Worm (Caenorhabditis elegans): Measurements from ENCODE around the gene alp-1.

alp-1 gene

ce11 chrIV:8840161-8840765 is 12.0 kb upstream of the alp-1 start, which contains the start of the genes T28C6.11 and T11B7.1:
Gene T28C6.11 (minus strand): TSS chrIV:8840261.
Gene T11B7.1 (plus strand): TSS chrIV:8840715.
- no peak for TF ChIP-seq hnd-1 (tag; optimal IDR thresholded peaks at IDR 0.05)
- TF ChIP-seq flt-1 (GFP tag; IDR thresholded peaks at IDR 0.05): no peak
- no peak for TF ChIP-seq F13C5.2 (tag; optimal IDR thresholded peaks at IDR 0.05)
- TF ChIP-seq ceh-36 (tag; optimal IDR thresholded peaks at IDR 0.05): no peak
- TF ChIP-seq hmg-4 (GFP tag; optimal IDR thresholded peaks at IDR 0.05): no peak
- no peak for TF ChIP-seq hmbx-1 (tag; optimal IDR thresholded peaks at IDR 0.05)
- TF ChIP-seq tbx-11 (GFP tag; IDR thresholded peaks at IDR 0.05): no peak
- TF ChIP-seq ama-1 (optimal IDR thresholded peaks at IDR 0.05): no peak
- no peak for TF ChIP-seq aly-1 (tag; optimal IDR thresholded peaks at IDR 0.05)
- no peak for TF ChIP-seq ceh-13 (GFP tag; optimal IDR thresholded peaks at IDR 0.05)
- TF ChIP-seq scrt-1 (GFP tag; IDR thresholded peaks at IDR 0.05): no peak
- TF ChIP-seq pes-1 (GFP tag; IDR thresholded peaks at IDR 0.05): no peak

- no peak for TF ChIP-seq ets-7 (tag; optimal IDR thresholded peaks at IDR 0.05)
- TF ChIP-seq ama-1 (optimal IDR thresholded peaks at IDR 0.05): no peak
- no peak for TF ChIP-seq flt-1 (GFP tag; IDR thresholded peaks at IDR 0.05)
- no peak for TF ChIP-seq B0310.2 (tag; optimal IDR thresholded peaks at IDR 0.05)
- no peak for TF ChIP-seq hmbx-1 (tag; optimal IDR thresholded peaks at IDR 0.05)
These were observed 7.8 kb upstream of the alp-1 start, which contains the start of gene T11B7.2 for ce11 chrIV:8844457-8844856. Gene T11B7.2 (minus strand): TSS chrIV:8844557.

- no peak for TF ChIP-seq aly-1 (tag; optimal IDR thresholded peaks at IDR 0.05)
- no peak for TF ChIP-seq pes-1 (GFP tag; IDR thresholded peaks at IDR 0.05)
- TF ChIP-seq sea-1 (GFP tag; conservative IDR thresholded peaks at IDR 0.05): no peak
- TF ChIP-seq tbx-11 (GFP tag; IDR thresholded peaks at IDR 0.05): no peak
- TF ChIP-seq ets-7 (tag; optimal IDR thresholded peaks at IDR 0.05): no peak
These were observed 6.4 kb upstream of the alp-1 start for ce11 chrIV:8845922-8846321.

- no peak for TF ChIP-seq ceh-36 (tag; optimal IDR thresholded peaks at IDR 0.05)
- no peak for TF ChIP-seq tra-4 (tag; optimal IDR thresholded peaks at IDR 0.05)
- TF ChIP-seq hmg-4 (GFP tag; optimal IDR thresholded peaks at IDR 0.05): no peak
- no peak for TF ChIP-seq F13C5.2 (tag; optimal IDR thresholded peaks at IDR 0.05)
- TF ChIP-seq sea-1 (GFP tag; conservative IDR thresholded peaks at IDR 0.05): no peak
- no peak for TF ChIP-seq flt-1 (GFP tag; IDR thresholded peaks at IDR 0.05)
- TF ChIP-seq hnd-1 (tag; optimal IDR thresholded peaks at IDR 0.05): no peak
- no peak for TF ChIP-seq B0310.2 (tag; optimal IDR thresholded peaks at IDR 0.05)
- TF ChIP-seq scrt-1 (GFP tag; IDR thresholded peaks at IDR 0.05): no peak
- TF ChIP-seq tbx-11 (GFP tag; IDR thresholded peaks at IDR 0.05): no peak
- no peak for TF ChIP-seq pes-1 (GFP tag; IDR thresholded peaks at IDR 0.05)
- TF ChIP-seq aly-1 (tag; optimal IDR thresholded peaks at IDR 0.05): no peak
- TF ChIP-seq ama-1 (optimal IDR thresholded peaks at IDR 0.05): no peak
- no peak for TF ChIP-seq tbx-37 (GFP tag; conservative IDR thresholded peaks at IDR 0.05)
These were observed 4.4 kb upstream of the alp-1 start, which contains the start of gene col-118 for ce11 chrIV:8847918-8848317. Gene col-118 (plus strand): TSS chrIV:8848218.

ce11 chrIV:8848983-8849382 is 3.3 kb upstream of the alp-1 start:
- TF ChIP-seq sea-1 (GFP tag; conservative IDR thresholded peaks at IDR 0.05): no peak
- TF ChIP-seq ceh-13 (GFP tag; optimal IDR thresholded peaks at IDR 0.05): no peak
- TF ChIP-seq flt-1 (GFP tag; IDR thresholded peaks at IDR 0.05): no peak
- TF ChIP-seq F13C5.2 (tag; optimal IDR thresholded peaks at IDR 0.05): no peak
- TF ChIP-seq hmbx-1 (tag; optimal IDR thresholded peaks at IDR 0.05): no peak
- TF ChIP-seq ama-1 (optimal IDR thresholded peaks at IDR 0.05): no peak
- TF ChIP-seq pes-1 (GFP tag; IDR thresholded peaks at IDR 0.05): no peak
- no peak for TF ChIP-seq ets-7 (tag; optimal IDR thresholded peaks at IDR 0.05)
- TF ChIP-seq tra-4 (tag; optimal IDR thresholded peaks at IDR 0.05): no peak
- TF ChIP-seq aly-1 (tag; optimal IDR thresholded peaks at IDR 0.05): no peak

ce11 chrIV:8850807-8851206 is 1.5 kb upstream of the alp-1 start:
- no peak for TF ChIP-seq tbx-37 (GFP tag; conservative IDR thresholded peaks at IDR 0.05)
- no peak for TF ChIP-seq F13C5.2 (tag; optimal IDR thresholded peaks at IDR 0.05)
- TF ChIP-seq aly-1 (tag; optimal IDR thresholded peaks at IDR 0.05): peak; percentile 48

- TF ChIP-seq tbx-37 (GFP tag; conservative IDR thresholded peaks at IDR 0.05) (no peak), hmbx-1 (tag; optimal IDR thresholded peaks at IDR 0.05) (no peak), sea-1 (GFP tag; conservative IDR thresholded peaks at IDR 0.05) (no peak)
These were observed 1.0 kb downstream of the alp-1 start for ce11 chrIV:8853301-8853700.

ce11 chrIV:8855963-8856362 is 3.7 kb downstream of the alp-1 start, which contains the start of gene T11B7.5:
Gene T11B7.5 (minus strand): TSS chrIV:8856063.
- TF ChIP-seq ama-1 (optimal IDR thresholded peaks at IDR 0.05) (no peak), hmbx-1 (tag; optimal IDR thresholded peaks at IDR 0.05) (no peak), F13C5.2 (tag; optimal IDR thresholded peaks at IDR 0.05) (no peak), tbx-37 (GFP tag; conservative IDR thresholded peaks at IDR 0.05) (no peak), aly-1 (tag; optimal IDR thresholded peaks at IDR 0.05) (no peak), tbx-11 (GFP tag; IDR thresholded peaks at IDR 0.05) (no peak), ets-7 (tag; optimal IDR thresholded peaks at IDR 0.05) (no peak), tra-4 (tag; optimal IDR thresholded peaks at IDR 0.05) (no peak), ceh-36 (tag; optimal IDR thresholded peaks at IDR 0.05) (no peak), hnd-1 (tag; optimal IDR thresholded peaks at IDR 0.05) (no peak), ceh-13 (GFP tag; optimal IDR thresholded peaks at IDR 0.05) (no peak), scrt-1 (GFP tag; IDR thresholded peaks at IDR 0.05) (no peak), flt-1 (GFP tag; IDR thresholded peaks at IDR 0.05) (no peak), hmg-4 (GFP tag; optimal IDR thresholded peaks at IDR 0.05) (no peak), pes-1 (GFP tag; IDR thresholded peaks at IDR 0.05) (no peak)

Measured in whole organism, early embryonic.